Worm (Caenorhabditis elegans): Measurements from ENCODE around the gene cest-35.2.

cest-35.2 gene

DNA sequence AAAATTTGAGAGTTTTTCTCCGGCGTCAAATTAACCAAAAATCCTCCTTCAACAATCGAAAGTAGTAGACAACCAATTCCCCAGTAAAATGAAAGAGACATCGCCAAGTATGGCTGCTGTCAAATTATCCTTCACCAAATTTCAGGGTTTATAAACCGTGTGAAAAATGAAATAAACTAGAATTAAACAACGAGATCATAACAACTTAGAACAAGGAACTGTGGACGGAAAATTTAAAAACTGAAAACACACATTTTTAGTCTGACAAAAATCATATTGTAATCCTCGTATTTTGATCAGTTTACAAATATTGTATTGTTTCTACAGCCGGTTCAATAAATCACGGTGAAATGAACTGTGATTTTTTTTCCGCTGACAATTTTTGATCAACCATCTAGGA is 26.0 kb upstream of the cest-35.2 start, which contains the start of gene cest-30:
TSS of gene cest-30 (minus strand) at position 101 of the 400 bp plus-strand sequence.
- no peak for TF ChIP-seq dve-1 (tag; optimal IDR thresholded peaks at IDR 0.05)
- TF ChIP-seq ceh-22 (tag; optimal IDR thresholded peaks at IDR 0.05) = no peak
- TF ChIP-seq hlh-13 (GFP tag; optimal IDR thresholded peaks at IDR 0.05) = no peak
- no peak for TF ChIP-seq ceh-18 (tag; optimal IDR thresholded peaks at IDR 0.05)
- TF ChIP-seq lim-6 (tag; optimal IDR thresholded peaks at IDR 0.05) = no peak
- TF ChIP-seq che-1 (tag; optimal IDR thresholded peaks at IDR 0.05) = no peak
- no peak for TF ChIP-seq elt-4 (tag; optimal IDR thresholded peaks at IDR 0.05)
- no peak for TF ChIP-seq ceh-14 (tag; optimal IDR thresholded peaks at IDR 0.05)
- TF ChIP-seq ceh-9 (tag; optimal IDR thresholded peaks at IDR 0.05) = no peak
- TF ChIP-seq sdc-2 (tag; optimal IDR thresholded peaks at IDR 0.05) = no peak
- TF ChIP-seq ttx-3 (tag; optimal IDR thresholded peaks at IDR 0.05) = no peak
- TF ChIP-seq hlh-8 (tag; optimal IDR thresholded peaks at IDR 0.05) = no peak
- TF ChIP-seq ceh-31 (tag; optimal IDR thresholded peaks at IDR 0.05) = no peak
- no peak for TF ChIP-seq nfya-1 (tag; optimal IDR thresholded peaks at IDR 0.05)
- no peak for TF ChIP-seq hlh-30 (tag; optimal IDR thresholded peaks at IDR 0.05; ENCODE audit: insufficient read depth)
- TF ChIP-seq C08G9.2 (tag; optimal IDR thresholded peaks at IDR 0.05) = no peak
- no peak for TF ChIP-seq eyg-1 (tag; optimal IDR thresholded peaks at IDR 0.05)
- TF ChIP-seq ceh-48 (tag; optimal IDR thresholded peaks at IDR 0.05) = no peak
- no peak for TF ChIP-seq nhr-11 (tag; optimal IDR thresholded peaks at IDR 0.05)

- TF ChIP-seq pros-1 (tag; optimal IDR thresholded peaks at IDR 0.05) = no peak
- TF ChIP-seq T23F11.4 (GFP tag; optimal IDR thresholded peaks at IDR 0.05) = no peak
- no peak for TF ChIP-seq ceh-22 (tag; optimal IDR thresholded peaks at IDR 0.05)
- TF ChIP-seq ahr-1 (tag; optimal IDR thresholded peaks at IDR 0.05) = no peak
- no peak for TF ChIP-seq pha-2 (tag; optimal IDR thresholded peaks at IDR 0.05)
These were observed 22.4 kb upstream of the cest-35.2 start, which contains the start of gene srt-70 for ce11 chrV:5259448-5259847. TSS of gene srt-70 (minus strand) at chrV:5259548.

DNA sequence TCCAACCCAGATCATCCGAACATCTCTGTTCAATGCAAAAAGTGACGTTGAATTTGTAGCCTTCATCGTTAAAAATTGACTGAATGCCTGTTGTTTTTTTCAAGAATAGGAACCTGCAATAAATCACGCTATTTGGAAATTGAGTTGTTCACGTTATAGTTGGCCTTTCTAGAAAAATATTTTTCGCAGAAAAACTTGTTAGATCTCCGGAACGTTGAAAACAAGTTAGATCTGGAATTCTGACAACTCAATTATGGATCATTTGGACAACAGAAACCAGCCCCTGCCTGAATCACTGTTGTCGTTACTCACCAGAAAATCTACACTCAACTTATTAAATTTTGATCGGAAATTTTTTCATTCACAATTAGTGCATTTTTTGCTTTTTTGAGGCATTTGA is 20.3 kb upstream of the cest-35.2 start, which contains the start of gene srt-67:
TSS of gene srt-67 (minus strand) at position 101 of the 400 bp plus-strand sequence.
- TF ChIP-seq Y22D7AL.16 (tag; optimal IDR thresholded peaks at IDR 0.05) (no peak), pha-2 (tag; optimal IDR thresholded peaks at IDR 0.05) (no peak), rnt-1 (tag; optimal IDR thresholded peaks at IDR 0.05) (no peak), elt-2 (tag; optimal IDR thresholded peaks at IDR 0.05) (no peak)

ce11 chrV:5252016-5252415 is 15.0 kb upstream of the cest-35.2 start, which contains the start of gene srt-68:
TSS of gene srt-68 (minus strand) at chrV:5252116.
- TF ChIP-seq nhr-232 (tag; optimal IDR thresholded peaks at IDR 0.05) (no peak), C08G9.2 (tag; optimal IDR thresholded peaks at IDR 0.05) (no peak), pax-1 (tag; optimal IDR thresholded peaks at IDR 0.05) (no peak)

- TF ChIP-seq nfya-1 (tag; optimal IDR thresholded peaks at IDR 0.05) (no peak), ceh-22 (tag; optimal IDR thresholded peaks at IDR 0.05) (no peak), dmd-4 (tag; optimal IDR thresholded peaks at IDR 0.05; ENCODE audit: borderline replicate concordance) (no peak), unc-3 (GFP tag; conservative IDR thresholded peaks at IDR 0.05) (no peak), unc-3 (tag; optimal IDR thresholded peaks at IDR 0.05) (no peak), hlh-8 (tag; optimal IDR thresholded peaks at IDR 0.05) (no peak), pha-2 (tag; optimal IDR thresholded peaks at IDR 0.05) (no peak), nhr-232 (tag; optimal IDR thresholded peaks at IDR 0.05) (no peak)
These were observed 6.0 kb upstream of the cest-35.2 start, which contains the start of gene cest-35.1 for ce11 chrV:5243036-5243435. TSS of gene cest-35.1 (minus strand) at chrV:5243136.

DNA sequence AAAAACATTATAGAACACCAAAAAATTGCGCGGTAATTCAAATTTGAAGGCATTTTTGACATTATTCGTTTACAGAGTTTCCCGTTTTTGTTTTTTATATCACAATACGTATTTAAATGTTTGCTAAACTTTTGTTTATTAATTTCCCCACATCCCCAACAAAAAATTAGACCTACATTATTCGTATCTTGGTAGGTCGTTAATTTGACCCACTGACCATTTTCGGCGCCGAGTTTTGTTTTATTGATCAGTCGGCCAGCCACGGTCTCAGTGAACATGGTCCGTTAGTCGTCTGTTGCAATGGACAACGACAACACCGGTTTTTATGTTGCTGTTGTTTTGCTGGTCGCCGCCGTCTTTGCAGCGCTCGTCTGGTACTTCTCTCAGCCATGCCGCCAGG is 2.9 kb upstream of the cest-35.2 start, which contains the start of gene B0238.15:
TSS of gene B0238.15 (plus strand) at position 301 of the 400 bp plus-strand sequence.
- TF ChIP-seq gmeb-2 (tag; optimal IDR thresholded peaks at IDR 0.05) (no peak), ceh-24 (tag; optimal IDR thresholded peaks at IDR 0.05) (no peak), ceh-19 (GFP tag; optimal IDR thresholded peaks at IDR 0.05) (no peak), lin-11 (tag; optimal IDR thresholded peaks at IDR 0.05) (no peak), ref-2 (tag; optimal IDR thresholded peaks at IDR 0.05) (no peak), elt-2 (tag; optimal IDR thresholded peaks at IDR 0.05) (no peak), ttx-3 (tag; optimal IDR thresholded peaks at IDR 0.05) (no peak), fax-1 (tag; optimal IDR thresholded peaks at IDR 0.05) (no peak), C38D4.7 (GFP tag; optimal IDR thresholded peaks at IDR 0.05) (no peak), madf-2 (tag; optimal IDR thresholded peaks at IDR 0.05) (no peak), unc-55 (GFP tag; optimal IDR thresholded peaks at IDR 0.05) (no peak), fkh-6 (tag; optimal IDR thresholded peaks at IDR 0.05) (no peak), nfya-1 (tag; optimal IDR thresholded peaks at IDR 0.05) (no peak), K02D7.2 (tag; optimal IDR thresholded peaks at IDR 0.05) (no peak), syd-9 (tag; optimal IDR thresholded peaks at IDR 0.05) (no peak), ceh-22 (tag; optimal IDR thresholded peaks at IDR 0.05) (no peak), T23F11.4 (GFP tag; optimal IDR thresholded peaks at IDR 0.05) (no peak), sox-2 (GFP tag; IDR thresholded peaks at IDR 0.05) (no peak)

Measured in whole organism, late embryonic.